Worm (Caenorhabditis elegans) whole organism, young adult: ENCODE measurements around the gene F53H2.3.

Source experiments
- lin-26 ChIP-seq: fragments of 200-800 bp; sonication (Bioruptor generic); IDR thresholded peaks from 2 replicates; pipeline ENCODE4 v1.3.6; 2022; ENCODE audit warnings: missing genetic modification reagents, missing genetic modification characterization, missing compliant biosample characterization
- mcd-1 ChIP-seq: fragments of 200-800 bp; sonication (Bioruptor generic); IDR thresholded peaks from 2 replicates; pipeline ENCODE4 v1.3.6; 2022; ENCODE audit warnings: missing genetic modification reagents, missing genetic modification characterization, missing compliant biosample characterization
- sdz-38 ChIP-seq: sonication (generic microtip); optimal IDR thresholded peaks from 2 replicates; lab custom pipeline; 2016; ENCODE audit warnings: missing genotype, missing genetic modification characterization, missing compliant biosample characterization

DNA sequence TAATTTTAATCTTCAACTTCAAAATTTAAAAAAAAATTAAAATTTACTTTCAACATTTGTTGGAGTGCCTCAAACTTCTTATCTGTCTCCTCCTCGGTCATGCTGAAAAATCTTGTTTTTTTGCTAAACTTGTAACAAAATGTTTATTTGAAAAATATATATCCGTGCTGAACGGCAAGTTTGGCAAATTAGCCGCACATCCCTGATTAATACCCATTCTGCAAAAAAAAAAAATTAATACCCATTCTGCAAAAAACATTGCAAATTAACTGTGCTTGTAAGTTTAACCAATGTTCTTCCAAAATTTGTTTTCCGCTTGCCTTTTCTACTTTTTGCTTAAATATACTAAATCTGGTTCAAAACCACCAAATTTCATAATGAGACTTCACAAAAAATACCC lies 41.5 kb upstream of the F53H2.3 start, which contains the start of gene F48F5.6:
- TF ChIP-seq lin-26 (GFP tag; lab: Robert Waterston, UW) (no peak), sdz-38 (tag; lab: Kevin White, UChicago) (no peak), mcd-1 (GFP tag; lab: Robert Waterston, UW) (no peak)
